Worm (Caenorhabditis elegans) whole organism, L4 larva: ENCODE data around the gene sre-30.
A peak's percentile ranks its signal among the peaks of the same experiment; 100 is the strongest.

Experiments
- F10B5.3 ChIP-seq: sonication (generic microtip); optimal IDR thresholded peaks from 2 replicates; lab custom pipeline; 2016; ENCODE audit warnings: mild to moderate bottlenecking, missing genetic modification characterization, missing compliant biosample characterization
- F26F4.8 ChIP-seq: fragments of 200-800 bp; sonication (Bioruptor generic); conservative IDR thresholded peaks from 2 replicates; pipeline ENCODE4 v1.3.6; 2022; ENCODE audit warnings: missing genetic modification characterization, missing compliant biosample characterization
- F37D6.2 ChIP-seq: sonication (generic microtip); optimal IDR thresholded peaks from 2 replicates; lab custom pipeline; 2016; ENCODE audit warnings: mild to moderate bottlenecking, missing genetic modification characterization, missing compliant biosample characterization
- R02D3.7 ChIP-seq: fragments of 150-350 bp; sonication (generic microtip); optimal IDR thresholded peaks from 3 replicates; lab custom pipeline; 2014; ENCODE audit warnings: missing biosample characterization, missing genetic modification characterization
- T20F7.1 ChIP-seq: fragments of 200-800 bp; sonication (Bioruptor generic); optimal IDR thresholded peaks from 2 replicates; lab custom pipeline; 2018; ENCODE audit warnings: mild to moderate bottlenecking, missing genetic modification characterization, missing compliant biosample characterization
- T26A8.4 ChIP-seq: fragments of 200-800 bp; sonication (Bioruptor generic); IDR thresholded peaks from 2 replicates; pipeline ENCODE4 v1.3.6; 2022; ENCODE audit warnings: missing genetic modification characterization, missing compliant biosample characterization
- Y48G9A.11 ChIP-seq: fragments of 200-800 bp; sonication (Bioruptor generic); IDR thresholded peaks from 2 replicates; pipeline ENCODE4 v1.3.6; 2022; ENCODE audit warnings: missing genetic modification reagents, missing genetic modification characterization, missing compliant biosample characterization
- Y5F2A.4 ChIP-seq: fragments of 200-800 bp; sonication (Bioruptor generic); optimal IDR thresholded peaks from 2 replicates; lab custom pipeline; 2018; ENCODE audit warnings: mild to moderate bottlenecking, missing genetic modification characterization, missing compliant biosample characterization
- ZK546.5 ChIP-seq, 2 experiments: sonication (generic microtip); optimal IDR thresholded peaks; 2 replicates each; lab custom pipeline; 2017; ENCODE audit warnings: missing biosample characterization in 2 of 2, missing genetic modification characterization in 2 of 2
- attf-4 ChIP-seq: sonication (generic microtip); optimal IDR thresholded peaks from 3 replicates; lab custom pipeline; 2017; ENCODE audit warnings: missing biosample characterization, missing genetic modification characterization
- ceh-28 ChIP-seq: fragments of 150-350 bp; optimal IDR thresholded peaks from 2 replicates; lab custom pipeline; 2014; ENCODE audit warnings: missing biosample characterization, missing genetic modification reagents, missing genetic modification characterization
- ceh-32 ChIP-seq: sonication (generic microtip); optimal IDR thresholded peaks from 2 replicates; lab custom pipeline; 2016; ENCODE audit warnings: mild to moderate bottlenecking, missing genetic modification characterization, missing compliant biosample characterization; ENCODE audit not compliant: poor library complexity
- ceh-82 ChIP-seq: sonication (generic microtip); optimal IDR thresholded peaks from 2 replicates; lab custom pipeline; 2017; ENCODE audit warnings: missing biosample characterization, missing genetic modification characterization
- cey-2 ChIP-seq: sonication (generic microtip); optimal IDR thresholded peaks from 3 replicates; lab custom pipeline; 2017; ENCODE audit warnings: missing genetic modification characterization, mild to moderate bottlenecking, missing compliant biosample characterization, antibody characterized with exemption, borderline replicate concordance; ENCODE audit not compliant: insufficient read depth
- daf-16 ChIP-seq, 3 experiments: sonication (generic microtip); optimal IDR thresholded peaks; 2 replicates each; lab custom pipeline; 2016 to 2017; ENCODE audit warnings: missing genetic modification characterization in 3 of 3, missing genetic modification reagents in 3 of 3, mild to moderate bottlenecking in 2 of 3, missing compliant biosample characterization in 2 of 3, missing biosample characterization in 1 of 3, moderate library complexity in 1 of 3
- daf-19 ChIP-seq: fragments of 200-800 bp; sonication (Bioruptor generic); conservative IDR thresholded peaks from 2 replicates; pipeline ENCODE4 v1.3.6; 2022; ENCODE audit warnings: missing genetic modification characterization, missing compliant biosample characterization
- daf-8 ChIP-seq: fragments of 200-800 bp; sonication (Bioruptor generic); IDR thresholded peaks from 2 replicates; pipeline ENCODE4 v1.3.6; 2022; ENCODE audit warnings: missing genetic modification characterization, missing compliant biosample characterization
- dmd-6 ChIP-seq: fragments of 200-800 bp; sonication (Bioruptor generic); IDR thresholded peaks from 2 replicates; pipeline ENCODE4 v1.3.6; 2022; ENCODE audit warnings: missing genetic modification reagents, missing genetic modification characterization, missing compliant biosample characterization
- dpl-1 ChIP-seq: fragments of 150-350 bp; optimal IDR thresholded peaks from 2 replicates; lab custom pipeline; 2014; ENCODE audit warnings: missing biosample characterization, missing genetic modification reagents, missing genetic modification characterization
- duxl-1 ChIP-seq: sonication (generic microtip); optimal IDR thresholded peaks from 2 replicates; lab custom pipeline; 2016; ENCODE audit warnings: mild to moderate bottlenecking, missing genetic modification characterization, moderate library complexity, missing compliant biosample characterization; ENCODE audit not compliant: poor library complexity
- dve-1 ChIP-seq: sonication (generic microtip); optimal IDR thresholded peaks from 2 replicates; lab custom pipeline; 2017; ENCODE audit warnings: antibody characterized with exemption, mild to moderate bottlenecking, missing genetic modification characterization, missing compliant biosample characterization; ENCODE audit not compliant: insufficient read depth
- egl-27 ChIP-seq: sonication (generic microtip); optimal IDR thresholded peaks from 3 replicates; lab custom pipeline; 2017; ENCODE audit warnings: missing biosample characterization, missing genetic modification reagents, missing genetic modification characterization
- fkh-10 ChIP-seq: fragments of 150-350 bp; optimal IDR thresholded peaks from 2 replicates; lab custom pipeline; 2014; ENCODE audit warnings: missing biosample characterization, missing genetic modification reagents, missing genetic modification characterization
- fos-1 ChIP-seq: fragments of 150-350 bp; optimal IDR thresholded peaks from 2 replicates; lab custom pipeline; 2014; ENCODE audit warnings: missing biosample characterization, missing genetic modification characterization
- hif-1 ChIP-seq, 2 experiments: sonication (generic microtip); optimal IDR thresholded peaks; 2 replicates each; lab custom pipeline; 2016 to 2017; ENCODE audit warnings: missing compliant biosample characterization in 2 of 2, missing genetic modification characterization in 2 of 2, missing genetic modification reagents in 2 of 2, missing genotype in 2 of 2, mild to moderate bottlenecking in 1 of 2
- lir-3 ChIP-seq: sonication (generic microtip); optimal IDR thresholded peaks from 2 replicates; lab custom pipeline; 2016; ENCODE audit warnings: mild to moderate bottlenecking, missing genetic modification characterization, missing compliant biosample characterization
- mep-1 ChIP-seq: fragments of 150-350 bp; sonication (generic microtip); optimal IDR thresholded peaks from 3 replicates; lab custom pipeline; 2014; ENCODE audit warnings: missing biosample characterization, missing genetic modification characterization
- mes-2 ChIP-seq: sonication (generic microtip); optimal IDR thresholded peaks from 2 replicates; lab custom pipeline; 2016; ENCODE audit warnings: missing genotype, mild to moderate bottlenecking, missing genetic modification characterization, missing compliant biosample characterization; ENCODE audit not compliant: poor library complexity, severe bottlenecking
- mxl-3 ChIP-seq: fragments of 200-800 bp; sonication (Bioruptor generic); optimal IDR thresholded peaks from 2 replicates; lab custom pipeline; 2018; ENCODE audit warnings: mild to moderate bottlenecking, missing genetic modification characterization, missing compliant biosample characterization
- nhr-10 ChIP-seq: fragments of 150-350 bp; optimal IDR thresholded peaks from 2 replicates; lab custom pipeline; 2014; ENCODE audit warnings: missing biosample characterization, missing genetic modification characterization
- nhr-102 ChIP-seq: sonication (generic microtip); optimal IDR thresholded peaks from 2 replicates; lab custom pipeline; 2016; ENCODE audit warnings: mild to moderate bottlenecking, missing genetic modification characterization, moderate library complexity, missing compliant biosample characterization
- nhr-111 ChIP-seq: fragments of 200-800 bp; sonication (Bioruptor generic); optimal IDR thresholded peaks from 2 replicates; lab custom pipeline; 2018; ENCODE audit warnings: mild to moderate bottlenecking, missing genetic modification characterization, missing compliant biosample characterization
- nhr-237 ChIP-seq: sonication (generic microtip); optimal IDR thresholded peaks from 2 replicates; lab custom pipeline; 2017; ENCODE audit warnings: missing biosample characterization, missing genetic modification characterization
- nhr-28 ChIP-seq: fragments of 150-350 bp; optimal IDR thresholded peaks from 2 replicates; lab custom pipeline; 2014; ENCODE audit warnings: missing biosample characterization, missing genetic modification characterization
- nhr-41 ChIP-seq: fragments of 200-800 bp; sonication (Bioruptor generic); IDR thresholded peaks from 2 replicates; pipeline ENCODE4 v1.3.6; 2022; ENCODE audit warnings: missing genetic modification reagents, missing genetic modification characterization, missing compliant biosample characterization
- nhr-42 ChIP-seq: fragments of 200-800 bp; sonication (Bioruptor generic); IDR thresholded peaks from 2 replicates; pipeline ENCODE4 v1.3.6; 2022; ENCODE audit warnings: missing genetic modification characterization, missing compliant biosample characterization
- nhr-48 ChIP-seq: sonication (generic microtip); optimal IDR thresholded peaks from 2 replicates; lab custom pipeline; 2016; ENCODE audit warnings: mild to moderate bottlenecking, missing genetic modification characterization, missing compliant biosample characterization
- nhr-77 ChIP-seq: fragments of 150-350 bp; optimal IDR thresholded peaks from 2 replicates; lab custom pipeline; 2014; ENCODE audit warnings: missing biosample characterization, missing genetic modification characterization
- pha-4 ChIP-seq, 2 experiments: fragments of 150-350 bp in 1 of 2; fragments of 200-800 bp in 1 of 2; sonication (Bioruptor generic) in 1 of 2; IDR thresholded peaks in 1 of 2; optimal IDR thresholded peaks in 1 of 2; 2 replicates each; pipeline versions ENCODE4 v1.3.6 to Lab custom; 2014 to 2022; ENCODE audit warnings: missing genetic modification characterization in 2 of 2, missing genetic modification reagents in 2 of 2, missing biosample characterization in 1 of 2, missing compliant biosample characterization in 1 of 2
- php-3 ChIP-seq: fragments of 200-800 bp; sonication (Bioruptor generic); IDR thresholded peaks from 2 replicates; pipeline ENCODE4 v1.3.6; 2022; ENCODE audit warnings: missing genetic modification reagents, missing genetic modification characterization, missing compliant biosample characterization
- rbr-2 ChIP-seq: sonication (generic microtip); optimal IDR thresholded peaks from 2 replicates; lab custom pipeline; 2016; ENCODE audit warnings: missing genotype, missing genetic modification characterization, missing compliant biosample characterization
- saeg-2 ChIP-seq: fragments of 200-800 bp; sonication (Bioruptor generic); IDR thresholded peaks from 2 replicates; pipeline ENCODE4 v1.3.6; 2022; ENCODE audit warnings: missing genetic modification reagents, missing genetic modification characterization, missing compliant biosample characterization
- spr-3 ChIP-seq: fragments of 200-800 bp; sonication (Bioruptor generic); optimal IDR thresholded peaks from 2 replicates; lab custom pipeline; 2018; ENCODE audit warnings: mild to moderate bottlenecking, missing genetic modification characterization, missing compliant biosample characterization
- tag-97 ChIP-seq: fragments of 200-800 bp; sonication (Bioruptor generic); IDR thresholded peaks from 2 replicates; pipeline ENCODE4 v1.3.6; 2022; ENCODE audit warnings: missing genetic modification characterization, missing compliant biosample characterization
- tra-1 ChIP-seq: fragments of 200-800 bp; sonication (Bioruptor generic); IDR thresholded peaks from 2 replicates; pipeline ENCODE4 v1.3.6; 2022; ENCODE audit warnings: missing genetic modification reagents, missing genetic modification characterization, missing compliant biosample characterization
- vab-7 ChIP-seq: fragments of 200-800 bp; sonication (Bioruptor generic); IDR thresholded peaks from 2 replicates; pipeline ENCODE4 v1.3.6; 2022; ENCODE audit warnings: missing genetic modification reagents, missing genetic modification characterization, missing compliant biosample characterization
- zag-1 ChIP-seq: fragments of 150-350 bp; optimal IDR thresholded peaks from 2 replicates; lab custom pipeline; 2014; ENCODE audit warnings: missing biosample characterization, missing genetic modification characterization
- zfp-2 ChIP-seq: sonication (generic microtip); optimal IDR thresholded peaks from 2 replicates; lab custom pipeline; 2016; ENCODE audit warnings: mild to moderate bottlenecking, missing genetic modification characterization, missing compliant biosample characterization
- zfp-3 ChIP-seq: fragments of 200-800 bp; sonication (Bioruptor generic); conservative IDR thresholded peaks from 2 replicates; pipeline ENCODE4 v1.3.6; 2022; ENCODE audit warnings: missing genetic modification reagents, missing genetic modification characterization, missing compliant biosample characterization
- zip-2 ChIP-seq: fragments of 150-350 bp; optimal IDR thresholded peaks from 2 replicates; lab custom pipeline; 2014; ENCODE audit warnings: missing biosample characterization, missing genetic modification characterization
- ztf-7 ChIP-seq: fragments of 150-350 bp; optimal IDR thresholded peaks from 2 replicates; lab custom pipeline; 2014; ENCODE audit warnings: missing biosample characterization, missing genetic modification characterization

sre-30 gene

DNA sequence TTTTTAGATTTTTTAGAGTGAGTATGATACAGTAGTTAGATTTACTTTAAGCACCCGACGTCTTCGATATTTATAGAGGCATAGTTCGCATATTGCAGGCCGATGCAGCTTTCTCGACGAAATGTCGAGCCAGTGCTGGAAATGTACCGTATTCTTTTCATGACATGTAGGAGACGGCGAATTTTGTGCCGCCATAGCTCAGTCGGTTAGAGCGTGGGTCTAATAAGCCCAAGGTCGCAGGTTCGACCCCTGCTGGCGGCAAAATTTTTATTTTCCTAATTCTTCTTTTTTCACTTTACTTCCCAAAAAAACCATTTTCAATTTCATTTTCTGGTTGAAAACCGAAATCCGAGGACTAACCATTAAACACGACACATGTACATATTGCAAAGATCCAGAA, 44.0 kb downstream of the sre-30 start (continued):
- TF ChIP-seq nhr-42 (GFP tag; lab: Robert Waterston, UW) (no peak), mxl-3 (GFP tag; lab: Kevin White, UChicago) (no peak), rbr-2 (tag; lab: Kevin White, UChicago) (no peak), T20F7.1 (GFP tag; lab: Kevin White, UChicago) (no peak), mes-2 (peak; percentile 46), mep-1 (tag; lab: Kevin White, UChicago) (no peak), duxl-1 (tag; lab: Kevin White, UChicago) (peak; percentile 21), ceh-32 (tag; lab: Kevin White, UChicago) (no peak), T26A8.4 (GFP tag; lab: Robert Waterston, UW) (no peak), R02D3.7 (tag; lab: Kevin White, UChicago) (no peak), nhr-102 (tag; lab: Kevin White, UChicago) (no peak), lir-3 (tag; lab: Kevin White, UChicago) (no peak), daf-8 (GFP tag; lab: Robert Waterston, UW) (no peak), ztf-7 (tag; lab: Kevin White, UChicago) (no peak), egl-27 (tag; lab: Kevin White, UChicago) (no peak), pha-4 (GFP tag; IDR thresholded peaks at IDR 0.05; lab: Robert Waterston, UW) (peak; percentile 35; the same call in 1 of the 2 replicates), pha-4 (tag; optimal IDR thresholded peaks at IDR 0.05; lab: Kevin White, UChicago) (no peak), nhr-10 (tag; lab: Kevin White, UChicago) (no peak), cey-2 (tag; lab: Kevin White, UChicago) (no peak), zfp-3 (no peak), fkh-10 (GFP tag; lab: Kevin White, UChicago) (no peak), ceh-28 (tag; lab: Kevin White, UChicago) (no peak), attf-4 (tag; lab: Kevin White, UChicago) (no peak), dmd-6 (no peak), tra-1 (GFP tag; lab: Robert Waterston, UW) (no peak), Y48G9A.11 (GFP tag; lab: Robert Waterston, UW) (peak; percentile 48; the same call in 1 of the 2 replicates), nhr-48 (no peak), zfp-2 (tag; lab: Kevin White, UChicago) (no peak), php-3 (GFP tag; lab: Robert Waterston, UW) (no peak), nhr-28 (tag; lab: Kevin White, UChicago) (no peak), nhr-237 (tag; lab: Kevin White, UChicago) (no peak), daf-19 (GFP tag; lab: Robert Waterston, UW) (no peak), ceh-82 (tag; lab: Kevin White, UChicago) (no peak), fos-1 (tag; lab: Kevin White, UChicago) (no peak), spr-3 (GFP tag; lab: Kevin White, UChicago) (no peak), F26F4.8 (0 out of 2 replicates have a peak, but pooled peaks have one; percentile 44), F10B5.3 (tag; lab: Kevin White, UChicago) (no peak), daf-16 (GFP tag; optimal IDR thresholded peaks at IDR 0.05; lab: Kevin White, UChicago) (no peak), daf-16 (tag; optimal IDR thresholded peaks at IDR 0.05; lab: Kevin White, UChicago) (no peak), nhr-77 (no peak), ZK546.5 (tag; optimal IDR thresholded peaks at IDR 0.05; lab: Kevin White, UChicago) (no peak), dve-1 (tag; lab: Kevin White, UChicago) (no peak), hif-1 (tag; optimal IDR thresholded peaks at IDR 0.05; lab: Kevin White, UChicago) (no peak), F37D6.2 (tag; lab: Kevin White, UChicago) (no peak), dpl-1 (GFP tag; lab: Kevin White, UChicago) (no peak), zag-1 (no peak), tag-97 (GFP tag; lab: Robert Waterston, UW) (no peak), nhr-41 (GFP tag; lab: Robert Waterston, UW) (no peak), nhr-111 (no peak), vab-7 (GFP tag; lab: Robert Waterston, UW) (peak; percentile 54; the same call in 1 of the 2 replicates), Y5F2A.4 (GFP tag; lab: Kevin White, UChicago) (no peak), saeg-2 (GFP tag; lab: Robert Waterston, UW) (no peak), zip-2 (tag; lab: Kevin White, UChicago) (no peak)
